Fruit fly (Drosophila melanogaster) whole organism, prepupa: ENCODE data around the gene PolD1.

Experiments
- CG16779 ChIP-seq: fragments of 200-800 bp; sonication (Bioruptor generic); optimal IDR thresholded peaks from 3 replicates; lab custom pipeline; 2017; ENCODE audit warnings: missing biosample characterization, mild to moderate bottlenecking, missing genetic modification characterization
- Hr38 ChIP-seq: sonication (Bioruptor generic); optimal IDR thresholded peaks from 2 replicates; lab custom pipeline; 2016; ENCODE audit warnings: missing biosample characterization, missing genetic modification characterization

- TF ChIP-seq CG16779 (tag; lab: Kevin White, UChicago) (no peak), Hr38 (GFP tag; lab: Kevin White, UChicago) (no peak)
These were observed 5.5 kb downstream of the PolD1 start for dm6 chr3L:15982148-15982547.
